Worm (Caenorhabditis elegans): ENCODE measurements around the gene srab-23.

- TF ChIP-seq rcor-1 (GFP tag; IDR thresholded peaks at IDR 0.05) (no peak), D2030.7 (GFP tag; IDR thresholded peaks at IDR 0.05) (no peak), sea-2 (GFP tag; IDR thresholded peaks at IDR 0.05) (no peak), F22D6.2 (tag; optimal IDR thresholded peaks at IDR 0.05) (no peak), lin-40 (tag; optimal IDR thresholded peaks at IDR 0.05) (no peak), nfyb-1 (GFP tag; IDR thresholded peaks at IDR 0.05) (no peak), lin-54 (GFP tag; optimal IDR thresholded peaks at IDR 0.05) (no peak), dpl-1 (GFP tag; optimal IDR thresholded peaks at IDR 0.05) (no peak), snpc-4 (GFP tag; optimal IDR thresholded peaks at IDR 0.05) (no peak), snpc-4 (tag; optimal IDR thresholded peaks at IDR 0.05) (no peak), nhr-179 (tag; optimal IDR thresholded peaks at IDR 0.05) (no peak), efl-1 (GFP tag; optimal IDR thresholded peaks at IDR 0.05) (no peak)
Observed at ce11 chrV:2018689-2019088, 16.8 kb downstream of the srab-23 start, which contains the start of gene F59A7.14.

Measured in whole organism, young adult.